Worm (Caenorhabditis elegans): ENCODE data around the gene irld-66.

- no peak for TF ChIP-seq lin-13 (tag; optimal IDR thresholded peaks at IDR 0.05)
- no peak for TF ChIP-seq ceh-83 (GFP tag; optimal IDR thresholded peaks at IDR 0.05)
- no peak for TF ChIP-seq ztf-11 (tag; optimal IDR thresholded peaks at IDR 0.05)
- TF ChIP-seq unc-39 (tag; optimal IDR thresholded peaks at IDR 0.05) = no peak
- TF ChIP-seq snpc-4 (tag; optimal IDR thresholded peaks at IDR 0.05) = no peak
Measured at ce11 chrII:2900248-2900647, 40.4 kb downstream of the irld-66 start, which contains the start of gene ubc-26.
